Fruit fly (Drosophila melanogaster): ENCODE results near the gene Vav.
A peak's percentile ranks its signal among the peaks of the same experiment; 100 is the strongest.

The Vav gene

dm6 chrX:19305172-19305571, 43.6 kb downstream of the Vav start:
- TF ChIP-seq pan (optimal IDR thresholded peaks at IDR 0.05) (no peak), sv (GFP tag; optimal IDR thresholded peaks at IDR 0.05) (no peak), Sp1 (GFP tag; optimal IDR thresholded peaks at IDR 0.05) (no peak), sage (GFP tag; optimal IDR thresholded peaks at IDR 0.05) (no peak), Dif (GFP tag; optimal IDR thresholded peaks at IDR 0.05; ENCODE audit: partially characterized antibody) (no peak), br (GFP tag; optimal IDR thresholded peaks at IDR 0.05) (no peak), Vsx2 (GFP tag; optimal IDR thresholded peaks at IDR 0.05; ENCODE audit: partially characterized antibody) (no peak), GATAd (GFP tag; optimal IDR thresholded peaks at IDR 0.05) (no peak), Hr83 (GFP tag; optimal IDR thresholded peaks at IDR 0.05; ENCODE audit: poor library complexity, severe bottlenecking) (no peak), ey (GFP tag; optimal IDR thresholded peaks at IDR 0.05) (no peak), CrebA (GFP tag; optimal IDR thresholded peaks at IDR 0.05; ENCODE audit: borderline replicate concordance) (no peak), psq (GFP tag; optimal IDR thresholded peaks at IDR 0.05) (no peak), h (GFP tag; optimal IDR thresholded peaks at IDR 0.05) (no peak), Jra (GFP tag; optimal IDR thresholded peaks at IDR 0.05) (no peak), usp (GFP tag; optimal IDR thresholded peaks at IDR 0.05) (no peak), brk (GFP tag; optimal IDR thresholded peaks at IDR 0.05) (no peak), OdsH (GFP tag; optimal IDR thresholded peaks at IDR 0.05) (no peak)

DNA sequence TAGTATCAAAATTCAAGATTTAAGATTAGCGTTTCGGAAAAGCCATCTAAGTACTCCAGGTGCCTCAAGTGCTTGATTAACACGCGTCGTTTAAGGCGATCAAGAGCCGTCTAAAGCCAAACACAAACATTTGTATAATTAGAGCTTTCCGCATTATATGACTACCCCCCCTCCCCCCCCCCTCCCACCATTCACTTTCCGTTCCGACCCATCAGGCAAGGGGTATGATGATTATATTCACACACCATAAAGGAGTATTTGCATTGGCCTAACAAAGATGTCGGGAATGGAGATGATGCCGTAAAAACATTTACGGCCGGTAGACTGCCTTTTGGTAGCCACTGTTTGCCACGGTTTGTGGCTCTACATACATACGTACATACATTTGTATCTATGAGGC, 44.9 kb downstream of the Vav start:
- TF ChIP-seq Dif (GFP tag; optimal IDR thresholded peaks at IDR 0.05; ENCODE audit: partially characterized antibody), result no peak
- TF ChIP-seq HLH106 (tag; optimal IDR thresholded peaks at IDR 0.05), result no peak
- no peak for TF ChIP-seq GATAd (GFP tag; optimal IDR thresholded peaks at IDR 0.05)
- TF ChIP-seq ey (GFP tag; optimal IDR thresholded peaks at IDR 0.05), result no peak
- TF ChIP-seq CG9705 (GFP tag; optimal IDR thresholded peaks at IDR 0.05), result no peak
- no peak for TF ChIP-seq Jra (GFP tag; optimal IDR thresholded peaks at IDR 0.05)
- TF ChIP-seq dl (GFP tag; optimal IDR thresholded peaks at IDR 0.05; ENCODE audit: insufficient read depth in 1 of 2, partially characterized antibody in 2 of 2), result no peak
- no peak for TF ChIP-seq CG32264 (GFP tag; optimal IDR thresholded peaks at IDR 0.05)
- no peak for TF ChIP-seq Hr83 (GFP tag; optimal IDR thresholded peaks at IDR 0.05; ENCODE audit: poor library complexity, severe bottlenecking)

- peak in 1 of 2 experiments; percentile 41 for TF ChIP-seq foxo (GFP tag; optimal IDR thresholded peaks at IDR 0.05)
- TF ChIP-seq CrebA (GFP tag; optimal IDR thresholded peaks at IDR 0.05; ENCODE audit: borderline replicate concordance), result no peak
- TF ChIP-seq Sp1 (GFP tag; optimal IDR thresholded peaks at IDR 0.05), result peak; percentile 25
- peak; percentile 7 for TF ChIP-seq br (GFP tag; optimal IDR thresholded peaks at IDR 0.05)
- peak; percentile 45 for TF ChIP-seq Hnf4 (GFP tag; optimal IDR thresholded peaks at IDR 0.05)
- peak; percentile 40 for TF ChIP-seq fru (GFP tag; optimal IDR thresholded peaks at IDR 0.05)
- no peak for TF ChIP-seq pan (optimal IDR thresholded peaks at IDR 0.05)
- no peak for TF ChIP-seq HLH106 (tag; optimal IDR thresholded peaks at IDR 0.05)
- peak; percentile 41 for TF ChIP-seq psq (GFP tag; optimal IDR thresholded peaks at IDR 0.05)
- peak; percentile 39 for TF ChIP-seq N (GFP tag; optimal IDR thresholded peaks at IDR 0.05)
- no peak for TF ChIP-seq sage (GFP tag; optimal IDR thresholded peaks at IDR 0.05)
- peak; percentile 44 for TF ChIP-seq rgr (GFP tag; optimal IDR thresholded peaks at IDR 0.05)
- peak; percentile 60 for TF ChIP-seq h (GFP tag; optimal IDR thresholded peaks at IDR 0.05)
- no peak for TF ChIP-seq usp (GFP tag; optimal IDR thresholded peaks at IDR 0.05)
- peak; percentile 37 for TF ChIP-seq Hr83 (GFP tag; optimal IDR thresholded peaks at IDR 0.05; ENCODE audit: poor library complexity, severe bottlenecking)
- TF ChIP-seq OdsH (GFP tag; optimal IDR thresholded peaks at IDR 0.05), result peak; percentile 1
- no peak for TF ChIP-seq Rel (GFP tag; optimal IDR thresholded peaks at IDR 0.05)
- TF ChIP-seq Rel (tag; optimal IDR thresholded peaks at IDR 0.05), result peak; percentile 8
These were observed 46.3 kb downstream of the Vav start, which contains the start of gene CG8051 for dm6 chrX:19307810-19308456. CG8051 (minus strand) TSS chrX:19307925.

- peak; percentile 19 for TF ChIP-seq OdsH (GFP tag; optimal IDR thresholded peaks at IDR 0.05)
- TF ChIP-seq h (GFP tag; optimal IDR thresholded peaks at IDR 0.05), result peak; percentile 22
- no peak for TF ChIP-seq Rel (GFP tag; optimal IDR thresholded peaks at IDR 0.05)
- TF ChIP-seq Rel (tag; optimal IDR thresholded peaks at IDR 0.05), result no peak
- TF ChIP-seq ey (GFP tag; optimal IDR thresholded peaks at IDR 0.05), result peak; percentile 7
These were observed 48.0 kb downstream of the Vav start for dm6 chrX:19309648-19310047.
